Fruit fly (Drosophila melanogaster) whole organism, embryonic: ENCODE data around the gene Mob3.

ENCODE experiments used
- Bteb2 ChIP-seq: fragments of 200-800 bp; sonication (Bioruptor generic); optimal IDR thresholded peaks from 2 replicates; lab custom pipeline; 2016; ENCODE audit warnings: missing biosample characterization, missing genetic modification characterization
- CG12071 ChIP-seq: fragments of 200-800 bp; sonication (Bioruptor generic); optimal IDR thresholded peaks from 3 replicates; lab custom pipeline; 2018; ENCODE audit warnings: missing biosample characterization, mild to moderate bottlenecking, missing genetic modification characterization
- CG12104 ChIP-seq: fragments of 200-800 bp; sonication (Bioruptor generic); optimal IDR thresholded peaks from 3 replicates; lab custom pipeline; 2016; ENCODE audit warnings: missing biosample characterization, missing genetic modification characterization
- CG17186 ChIP-seq: fragments of 200-800 bp; sonication (Bioruptor generic); optimal IDR thresholded peaks from 3 replicates; lab custom pipeline; 2017; ENCODE audit warnings: missing biosample characterization, missing genetic modification reagents, missing genetic modification characterization
- CG18011 ChIP-seq: fragments of 200-800 bp; sonication (Bioruptor generic); optimal IDR thresholded peaks from 2 replicates; lab custom pipeline; 2017; ENCODE audit warnings: missing biosample characterization, missing genetic modification characterization, mild to moderate bottlenecking, moderate library complexity, missing genotype
- CG18262 ChIP-seq: fragments of 200-800 bp; optimal IDR thresholded peaks from 3 replicates; lab custom pipeline; 2019; ENCODE audit warnings: missing biosample characterization, mild to moderate bottlenecking, missing genetic modification characterization, moderate library complexity
- CG3163 ChIP-seq: fragments of 200-800 bp; sonication (Bioruptor generic); optimal IDR thresholded peaks from 3 replicates; lab custom pipeline; 2016; ENCODE audit warnings: missing biosample characterization, missing genetic modification characterization
- CG34224 ChIP-seq: fragments of 200-800 bp; sonication (Bioruptor generic); IDR thresholded peaks from 3 replicates; pipeline ENCODE4 v1.3.6; 2022; ENCODE audit warnings: missing biosample characterization, missing genetic modification characterization; ENCODE audit not compliant: partially characterized antibody
- CG42726 ChIP-seq: fragments of 200-800 bp; sonication (Bioruptor generic); IDR thresholded peaks from 2 replicates; pipeline ENCODE4 v1.3.6; 2022; ENCODE audit warnings: missing biosample characterization, missing genetic modification characterization; ENCODE audit not compliant: partially characterized antibody
- CG6654 ChIP-seq: fragments of 200-800 bp; sonication (Bioruptor generic); optimal IDR thresholded peaks from 2 replicates; lab custom pipeline; 2017; ENCODE audit warnings: missing biosample characterization, mild to moderate bottlenecking, missing genetic modification characterization
- CG6813 ChIP-seq: fragments of 200-800 bp; sonication (Bioruptor generic); optimal IDR thresholded peaks from 2 replicates; lab custom pipeline; 2017; ENCODE audit warnings: missing biosample characterization, missing genetic modification characterization, mild to moderate bottlenecking, moderate library complexity, missing genetic modification reagents
- CG7357 ChIP-seq: fragments of 200-800 bp; sonication (Bioruptor generic); IDR thresholded peaks from 3 replicates; pipeline ENCODE4 v1.3.6; 2022; ENCODE audit warnings: missing biosample characterization, missing genetic modification characterization
- CG8290 ChIP-seq, 3 experiments: fragments of 200-800 bp; sonication (Bioruptor generic); optimal IDR thresholded peaks; 2 replicates each; lab custom pipeline; 2016 to 2019; ENCODE audit warnings: missing biosample characterization in 3 of 3, missing genetic modification characterization in 3 of 3, mild to moderate bottlenecking in 2 of 3, moderate library complexity in 1 of 3
- CG8944 ChIP-seq: fragments of 200-800 bp; sonication (Bioruptor generic); optimal IDR thresholded peaks from 3 replicates; lab custom pipeline; 2016; ENCODE audit warnings: missing biosample characterization, missing genetic modification characterization
- CG9215 ChIP-seq: fragments of 200-800 bp; sonication (Bioruptor generic); IDR thresholded peaks from 2 replicates; pipeline ENCODE4 v1.3.6; 2022; ENCODE audit warnings: missing biosample characterization, missing genetic modification characterization
- CG9437 ChIP-seq: fragments of 200-800 bp; sonication (Bioruptor generic); optimal IDR thresholded peaks from 2 replicates; lab custom pipeline; 2018; ENCODE audit warnings: missing biosample characterization, mild to moderate bottlenecking, missing genetic modification characterization
- CG9817 ChIP-seq: fragments of 200-800 bp; sonication (Bioruptor generic); optimal IDR thresholded peaks from 2 replicates; lab custom pipeline; 2018; ENCODE audit warnings: missing biosample characterization, mild to moderate bottlenecking, missing genetic modification characterization, moderate library complexity
- CrebB ChIP-seq: fragments of 200-800 bp; sonication (Bioruptor generic); optimal IDR thresholded peaks from 3 replicates; lab custom pipeline; 2018; ENCODE audit warnings: missing biosample characterization, mild to moderate bottlenecking, missing genetic modification characterization
- D ChIP-seq, 2 experiments: fragments of 200-800 bp in 1 of 2; fragments of >200 bp in 1 of 2; sonication (Bioruptor generic) in 1 of 2; optimal IDR thresholded peaks; 2 replicates in 1 of 2; 3 replicates in 1 of 2; lab custom pipeline; 2017; ENCODE audit warnings: mild to moderate bottlenecking in 1 of 2, missing biosample characterization in 1 of 2, missing genetic modification characterization in 1 of 2, missing genetic modification reagents in 1 of 2
- Dref ChIP-seq: fragments of 200-800 bp; sonication (Bioruptor generic); IDR thresholded peaks from 2 replicates; pipeline ENCODE4 v1.3.6; 2022; ENCODE audit warnings: missing biosample characterization, missing genetic modification characterization
- Fer1 ChIP-seq: fragments of 200-800 bp; sonication (Bioruptor generic); optimal IDR thresholded peaks from 2 replicates; lab custom pipeline; 2017; ENCODE audit warnings: missing biosample characterization, mild to moderate bottlenecking, missing genetic modification characterization
- Fer3 ChIP-seq: fragments of 200-800 bp; sonication (Bioruptor generic); optimal IDR thresholded peaks from 2 replicates; lab custom pipeline; 2018; ENCODE audit warnings: missing biosample characterization, mild to moderate bottlenecking, missing genetic modification characterization, moderate library complexity
- GATAe ChIP-seq: fragments of 200-800 bp; sonication (Bioruptor generic); conservative IDR thresholded peaks from 2 replicates; pipeline ENCODE4 v1.3.6; 2022; ENCODE audit warnings: missing biosample characterization, missing genetic modification characterization
- HLH4C ChIP-seq: fragments of 200-800 bp; sonication (Bioruptor generic); IDR thresholded peaks from 3 replicates; pipeline ENCODE4 v1.3.6; 2022; ENCODE audit warnings: missing biosample characterization, missing genetic modification characterization; ENCODE audit not compliant: partially characterized antibody
- Hey ChIP-seq: fragments of 200-800 bp; sonication (Bioruptor generic); optimal IDR thresholded peaks from 3 replicates; lab custom pipeline; 2018; ENCODE audit warnings: missing biosample characterization, mild to moderate bottlenecking, missing genetic modification characterization
- Hmr ChIP-seq: fragments of 200-800 bp; sonication (Bioruptor generic); optimal IDR thresholded peaks from 3 replicates; lab custom pipeline; 2017; ENCODE audit warnings: mild to moderate bottlenecking, missing biosample characterization, missing genetic modification reagents, missing genetic modification characterization
- Hsf ChIP-seq: fragments of 200-800 bp; sonication (Bioruptor generic); optimal IDR thresholded peaks from 3 replicates; lab custom pipeline; 2016; ENCODE audit warnings: missing biosample characterization, missing genetic modification characterization
- Lpt ChIP-seq: fragments of >200 bp; optimal IDR thresholded peaks from 2 replicates; lab custom pipeline; 2018; ENCODE audit warnings: missing biosample characterization, missing genetic modification characterization
- Myb ChIP-seq: fragments of 200-800 bp; sonication (Bioruptor generic); optimal IDR thresholded peaks from 2 replicates; lab custom pipeline; 2016; ENCODE audit warnings: missing biosample characterization, missing genetic modification characterization
- Poxn ChIP-seq: fragments of 200-800 bp; sonication (Bioruptor generic); IDR thresholded peaks from 2 replicates; pipeline ENCODE4 v1.3.6; 2022; ENCODE audit warnings: missing biosample characterization, missing genetic modification characterization
- Ptx1 ChIP-seq: fragments of 200-800 bp; sonication (Bioruptor generic); IDR thresholded peaks from 2 replicates; pipeline ENCODE4 v1.3.6; 2022; ENCODE audit warnings: missing biosample characterization, missing genetic modification characterization
- Stat92E ChIP-seq, 3 experiments: fragments of >200 bp in 2 of 3; fragments of 200-800 bp in 1 of 3; sonication (Bioruptor generic) in 1 of 3; optimal IDR thresholded peaks; 2 replicates each; lab custom pipeline; 2017 to 2019; ENCODE audit warnings: missing biosample characterization in 3 of 3, missing genetic modification characterization in 3 of 3, mild to moderate bottlenecking in 1 of 3, moderate library complexity in 1 of 3
- ato ChIP-seq: fragments of 200-800 bp; sonication (Bioruptor generic); IDR thresholded peaks from 2 replicates; pipeline ENCODE4 v1.3.6; 2022; ENCODE audit warnings: missing biosample characterization, missing genetic modification characterization; ENCODE audit not compliant: partially characterized antibody
- bcd ChIP-seq: fragments of 200-800 bp; sonication (Bioruptor generic); optimal IDR thresholded peaks from 2 replicates; lab custom pipeline; 2017; ENCODE audit warnings: missing biosample characterization, mild to moderate bottlenecking, missing genetic modification characterization
- br ChIP-seq: fragments of >200 bp; optimal IDR thresholded peaks from 2 replicates; lab custom pipeline; 2017
- dan ChIP-seq: fragments of 200-800 bp; sonication (Bioruptor generic); IDR thresholded peaks from 2 replicates; pipeline ENCODE4 v1.3.6; 2022; ENCODE audit warnings: missing biosample characterization, missing genetic modification characterization
- danr ChIP-seq: fragments of 200-800 bp; sonication (Bioruptor generic); IDR thresholded peaks from 2 replicates; pipeline ENCODE4 v1.3.6; 2022; ENCODE audit warnings: missing biosample characterization, missing genetic modification characterization
- dmrt99B ChIP-seq: fragments of 200-800 bp; sonication (Bioruptor generic); optimal IDR thresholded peaks from 2 replicates; lab custom pipeline; 2018; ENCODE audit warnings: missing biosample characterization, mild to moderate bottlenecking, missing genetic modification characterization, moderate library complexity
- ftz-f1 ChIP-seq: fragments of 200-800 bp; sonication (Bioruptor generic); optimal IDR thresholded peaks from 2 replicates; lab custom pipeline; 2016; ENCODE audit warnings: missing biosample characterization, missing genetic modification characterization
- lilli ChIP-seq: fragments of 200-800 bp; sonication (Bioruptor generic); optimal IDR thresholded peaks from 3 replicates; lab custom pipeline; 2016; ENCODE audit warnings: missing biosample characterization, missing genetic modification characterization
- onecut ChIP-seq: fragments of 200-800 bp; sonication (Bioruptor generic); IDR thresholded peaks from 2 replicates; pipeline ENCODE4 v1.3.6; 2022; ENCODE audit warnings: missing biosample characterization, missing genetic modification characterization
- org-1 ChIP-seq: fragments of 200-800 bp; sonication (Bioruptor generic); optimal IDR thresholded peaks from 2 replicates; lab custom pipeline; 2017; ENCODE audit warnings: missing biosample characterization, missing genetic modification characterization
- ranshi ChIP-seq: fragments of 200-800 bp; sonication (Bioruptor generic); IDR thresholded peaks from 2 replicates; pipeline ENCODE4 v1.3.6; 2022; ENCODE audit warnings: missing biosample characterization, missing genetic modification characterization
- repo ChIP-seq: fragments of 200-800 bp; sonication (Bioruptor generic); optimal IDR thresholded peaks from 2 replicates; lab custom pipeline; 2016; ENCODE audit warnings: missing biosample characterization, missing genetic modification characterization
- sd ChIP-seq: fragments of 200-800 bp; sonication (Bioruptor generic); optimal IDR thresholded peaks from 3 replicates; lab custom pipeline; 2018; ENCODE audit warnings: missing biosample characterization, mild to moderate bottlenecking, missing genetic modification characterization, moderate library complexity
- ssp ChIP-seq: fragments of 200-800 bp; sonication (Bioruptor generic); IDR thresholded peaks from 2 replicates; pipeline ENCODE4 v1.3.6; 2022; ENCODE audit warnings: missing biosample characterization, missing genetic modification characterization
- sug ChIP-seq: fragments of 200-800 bp; optimal IDR thresholded peaks from 2 replicates; lab custom pipeline; 2019; ENCODE audit warnings: missing biosample characterization, mild to moderate bottlenecking, missing genetic modification characterization, moderate library complexity
- ttk ChIP-seq: fragments of 200-800 bp; sonication (Bioruptor generic); IDR thresholded peaks from 2 replicates; pipeline ENCODE4 v2.1.2; 2022; ENCODE audit warnings: missing biosample characterization, missing genetic modification characterization
- unpg ChIP-seq: fragments of 200-800 bp; sonication (Bioruptor generic); optimal IDR thresholded peaks from 3 replicates; lab custom pipeline; 2018; ENCODE audit warnings: missing biosample characterization, mild to moderate bottlenecking, missing genetic modification characterization, moderate library complexity
- zen ChIP-seq: fragments of 200-800 bp; sonication (Bioruptor generic); optimal IDR thresholded peaks from 3 replicates; lab custom pipeline; 2018; ENCODE audit warnings: missing biosample characterization, mild to moderate bottlenecking, missing genetic modification characterization, moderate library complexity
- zfh1 ChIP-seq: fragments of 200-800 bp; sonication (Bioruptor generic); IDR thresholded peaks from 3 replicates; pipeline ENCODE4 v1.3.6; 2022; ENCODE audit warnings: missing biosample characterization, missing genetic modification characterization

Mob3 gene

DNA sequence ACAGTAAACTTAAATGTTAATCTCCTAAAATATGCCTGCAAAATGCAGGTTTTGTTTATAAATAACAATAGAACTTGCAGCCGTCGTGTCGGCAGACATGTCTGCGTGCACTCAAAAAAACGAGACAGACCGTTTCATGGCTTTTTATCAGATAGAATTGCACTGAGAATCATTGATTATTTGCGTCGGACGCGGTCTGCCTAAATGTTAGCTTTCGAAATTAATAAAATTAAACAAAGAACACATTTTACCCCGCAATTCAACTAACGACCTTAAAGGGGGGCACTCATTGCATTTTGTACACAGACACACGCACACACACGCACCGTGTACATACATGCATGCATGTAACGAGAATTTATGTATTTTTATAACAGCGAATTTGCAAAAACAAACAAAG lies 11.7 kb downstream of the Mob3 start (continued):
- no peak for TF ChIP-seq org-1 (GFP tag; lab: Kevin White, UChicago)
- TF ChIP-seq ato (GFP tag; lab: Robert Waterston, UW), result no peak
- TF ChIP-seq ranshi (GFP tag; lab: Robert Waterston, UW), result no peak
- TF ChIP-seq Stat92E (GFP tag; optimal IDR thresholded peaks at IDR 0.05; lab: Kevin White, UChicago), result no peak
- TF ChIP-seq CG9215 (GFP tag; lab: Robert Waterston, UW), result no peak
- TF ChIP-seq dan (GFP tag; lab: Robert Waterston, UW), result no peak
- TF ChIP-seq D (optimal IDR thresholded peaks at IDR 0.05; lab: Kevin White, UChicago), result no peak
- TF ChIP-seq D (GFP tag; optimal IDR thresholded peaks at IDR 0.05; lab: Kevin White, UChicago), result no peak
- no peak for TF ChIP-seq br (lab: Kevin White, UChicago)
- no peak for TF ChIP-seq Hmr (GFP tag; lab: Kevin White, UChicago)
- TF ChIP-seq bcd (GFP tag; lab: Kevin White, UChicago), result no peak
- no peak for TF ChIP-seq CG42726
- TF ChIP-seq CG6813 (GFP tag; lab: Kevin White, UChicago), result no peak
- TF ChIP-seq CG12071 (GFP tag; lab: Kevin White, UChicago), result no peak
- no peak for TF ChIP-seq HLH4C
- TF ChIP-seq ttk, result no peak
- no peak for TF ChIP-seq Hey (tag; lab: Kevin White, UChicago)
- peak; percentile 20 for TF ChIP-seq CG18262 (tag; lab: Kevin White, UChicago)
- TF ChIP-seq onecut (GFP tag; lab: Robert Waterston, UW), result no peak
- no peak for TF ChIP-seq Fer3 (tag; lab: Kevin White, UChicago)
- TF ChIP-seq Fer1, result no peak
- no peak for TF ChIP-seq GATAe
- TF ChIP-seq CG12104 (GFP tag; lab: Kevin White, UChicago), result no peak
- no peak for TF ChIP-seq zen
- no peak for TF ChIP-seq CrebB (tag; lab: Kevin White, UChicago)
- peak; percentile 62 for TF ChIP-seq zfh1 (GFP tag; lab: Robert Waterston, UW)
- no peak for TF ChIP-seq lilli (GFP tag; lab: Kevin White, UChicago)
- no peak for TF ChIP-seq CG3163 (GFP tag; lab: Kevin White, UChicago)
- no peak for TF ChIP-seq repo
- peak; percentile 10 for TF ChIP-seq CG18011
- no peak for TF ChIP-seq Lpt (GFP tag; lab: Kevin White, UChicago)
- TF ChIP-seq Bteb2 (GFP tag; lab: Kevin White, UChicago), result no peak
- no peak for TF ChIP-seq CG9437
- no peak for TF ChIP-seq CG6654 (GFP tag; lab: Kevin White, UChicago)
- TF ChIP-seq Myb (GFP tag; lab: Kevin White, UChicago), result no peak
- TF ChIP-seq CG34224, result no peak
- peak; percentile 40; the same call in 1 of the 2 replicates for TF ChIP-seq Ptx1
- TF ChIP-seq ssp (GFP tag; lab: Robert Waterston, UW), result no peak
- TF ChIP-seq Dref (GFP tag; lab: Robert Waterston, UW), result no peak
- no peak for TF ChIP-seq Poxn (GFP tag; lab: Robert Waterston, UW)
- 0 out of 3 replicates have a peak, but pooled peaks have one; percentile 13 for TF ChIP-seq CG7357 (GFP tag; lab: Robert Waterston, UW)
- no peak for TF ChIP-seq dmrt99B (tag; lab: Kevin White, UChicago)
- no peak for TF ChIP-seq sug (tag; lab: Kevin White, UChicago)
- no peak for TF ChIP-seq CG9817
- no peak for TF ChIP-seq CG17186 (GFP tag; lab: Kevin White, UChicago)
- TF ChIP-seq unpg (GFP tag; lab: Kevin White, UChicago), result no peak
- no peak for TF ChIP-seq Hsf (GFP tag; lab: Kevin White, UChicago)
- TF ChIP-seq ftz-f1, result no peak
- no peak for TF ChIP-seq danr (GFP tag; lab: Robert Waterston, UW)
- TF ChIP-seq CG8290 (GFP tag; optimal IDR thresholded peaks at IDR 0.05; lab: Kevin White, UChicago), result no peak
- no peak for TF ChIP-seq CG8290 (tag; optimal IDR thresholded peaks at IDR 0.05; lab: Kevin White, UChicago)
- peak; percentile 4 for TF ChIP-seq CG8944 (GFP tag; lab: Kevin White, UChicago)
- TF ChIP-seq sd, result no peak
